Worm (Caenorhabditis elegans): ENCODE data around the gene srx-28.

DNA sequence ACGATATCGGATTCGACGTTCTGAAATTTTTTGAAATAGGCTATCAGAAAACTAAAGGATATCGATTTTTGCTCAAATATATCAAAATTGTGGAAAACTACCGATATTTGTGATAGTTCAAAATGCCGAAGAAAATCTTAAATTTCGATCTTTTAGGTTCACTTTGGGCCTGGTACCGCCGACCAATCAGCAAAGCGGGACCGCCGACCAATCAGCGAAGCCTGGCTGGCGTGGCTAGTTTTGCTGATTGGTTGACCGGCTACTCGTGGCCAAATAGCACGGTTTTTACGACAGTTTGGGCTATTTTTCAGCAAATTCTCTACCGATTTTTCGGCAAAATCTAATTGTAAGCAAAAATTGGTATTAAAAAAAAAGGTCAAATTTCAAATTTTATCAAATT, 46.9 kb downstream of the srx-28 start:
- TF ChIP-seq unc-62 (GFP tag; optimal IDR thresholded peaks at IDR 0.05 in 1 of 2) (no peak), unc-62 (tag; optimal IDR thresholded peaks at IDR 0.05) (no peak), aha-1 (tag) (no peak), pqm-1 (tag; optimal IDR thresholded peaks at IDR 0.05) (no peak), nhr-237 (tag; optimal IDR thresholded peaks at IDR 0.05) (no peak), ctbp-1 (GFP tag; IDR thresholded peaks at IDR 0.05) (no peak), ceh-32 (tag; optimal IDR thresholded peaks at IDR 0.05; ENCODE audit: poor library complexity) (no peak), daf-16 (GFP tag; optimal IDR thresholded peaks at IDR 0.05) (no peak), daf-16 (tag; optimal IDR thresholded peaks at IDR 0.05) (no peak), ama-1 (optimal IDR thresholded peaks at IDR 0.05) (no peak), skn-1 (tag; optimal IDR thresholded peaks at IDR 0.05) (no peak), lir-3 (tag; optimal IDR thresholded peaks at IDR 0.05) (no peak), jun-1 (tag; optimal IDR thresholded peaks at IDR 0.05) (no peak), pha-4 (GFP tag; IDR thresholded peaks at IDR 0.05) (no peak), pha-4 (tag; optimal IDR thresholded peaks at IDR 0.05) (no peak), lin-38 (GFP tag; IDR thresholded peaks at IDR 0.05) (no peak), nhr-11 (tag; optimal IDR thresholded peaks at IDR 0.05) (no peak)
